Worm (Caenorhabditis elegans) whole organism, young adult: ENCODE measurements around the gene cyp-13B2.

ENCODE experiments used
- B0336.3 ChIP-seq: fragments of 200-800 bp; sonication (Bioruptor generic); IDR thresholded peaks from 2 replicates; pipeline ENCODE4 v1.3.6; 2022; ENCODE audit warnings: missing genetic modification characterization, missing compliant biosample characterization
- F49E8.2 ChIP-seq: sonication (generic microtip); optimal IDR thresholded peaks from 3 replicates; lab custom pipeline; 2017; ENCODE audit warnings: missing genetic modification characterization, mild to moderate bottlenecking, missing compliant biosample characterization, antibody characterized with exemption, moderate library complexity; ENCODE audit not compliant: insufficient read depth
- K11D2.4 ChIP-seq: fragments of 200-800 bp; sonication (Bioruptor generic); IDR thresholded peaks from 2 replicates; pipeline ENCODE4 v1.3.6; 2022; ENCODE audit warnings: missing genetic modification reagents, missing genetic modification characterization, missing compliant biosample characterization
- ama-1 ChIP-seq, 3 experiments: fragments of 150-350 bp in 1 of 3; sonication (generic microtip) in 2 of 3; optimal IDR thresholded peaks; 2 replicates each; lab custom pipeline; 2014 to 2018; ENCODE audit warnings: missing biosample characterization in 2 of 3, missing genetic modification characterization in 2 of 3, missing genetic modification reagents in 2 of 3
- efl-1 ChIP-seq: fragments of 150-350 bp; optimal IDR thresholded peaks from 2 replicates; lab custom pipeline; 2014; ENCODE audit warnings: missing biosample characterization, missing genetic modification reagents, missing genetic modification characterization
- egl-18 ChIP-seq: fragments of 200-800 bp; sonication (Bioruptor generic); IDR thresholded peaks from 2 replicates; pipeline ENCODE4 v1.3.6; 2022; ENCODE audit warnings: missing genetic modification reagents, missing genetic modification characterization, missing compliant biosample characterization
- hrde-1 ChIP-seq: sonication (generic microtip); optimal IDR thresholded peaks from 2 replicates; lab custom pipeline; 2016; ENCODE audit warnings: missing genetic modification characterization, mild to moderate bottlenecking, missing compliant biosample characterization, moderate library complexity, missing genotype, missing genetic modification reagents, borderline replicate concordance
- hsf-1 ChIP-seq: fragments of 200-800 bp; sonication (Bioruptor generic); IDR thresholded peaks from 2 replicates; pipeline ENCODE4 v1.3.6; 2022; ENCODE audit warnings: missing genetic modification reagents, missing genetic modification characterization, missing compliant biosample characterization
- nhr-120 ChIP-seq: fragments of 200-800 bp; sonication (Bioruptor generic); IDR thresholded peaks from 2 replicates; pipeline ENCODE4 v1.3.6; 2022; ENCODE audit warnings: missing genetic modification characterization, missing compliant biosample characterization
- nhr-80 ChIP-seq: sonication (generic microtip); optimal IDR thresholded peaks from 2 replicates; lab custom pipeline; 2016; ENCODE audit warnings: missing genetic modification characterization, missing compliant biosample characterization
- pha-4 ChIP-seq: fragments of 150-350 bp; sonication (generic microtip); optimal IDR thresholded peaks from 2 replicates; lab custom pipeline; 2014; ENCODE audit warnings: missing biosample characterization, missing genetic modification reagents, missing genetic modification characterization

DNA sequence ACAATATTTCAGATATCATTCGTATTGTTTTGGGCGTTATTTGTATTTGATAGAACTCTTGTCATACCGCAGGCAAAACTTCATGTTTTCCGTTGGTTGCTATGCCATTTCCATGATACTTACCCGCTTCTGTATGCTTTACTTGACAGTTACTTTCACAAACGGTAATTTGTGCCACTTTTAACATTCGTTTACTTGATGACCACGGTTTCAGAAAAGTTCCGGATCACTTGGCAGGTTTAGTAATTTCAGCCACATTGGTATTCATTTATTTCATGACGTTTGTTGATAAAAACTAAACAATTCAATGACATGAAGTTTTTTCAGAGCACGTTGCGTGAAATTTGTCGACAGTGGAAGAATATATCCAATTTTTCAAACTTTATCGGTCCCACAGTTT is 45.9 kb upstream of the cyp-13B2 start:
- TF ChIP-seq efl-1 (no peak), hsf-1 (GFP tag; lab: Robert Waterston, UW) (no peak), nhr-80 (tag; lab: Kevin White, UChicago) (no peak), ama-1 (optimal IDR thresholded peaks at IDR 0.05; lab: Kevin White, UChicago) (no peak), ama-1 (GFP tag; optimal IDR thresholded peaks at IDR 0.05; lab: Kevin White, UChicago) (no peak), B0336.3 (no peak), pha-4 (no peak), egl-18 (GFP tag; lab: Robert Waterston, UW) (no peak), K11D2.4 (GFP tag; lab: Robert Waterston, UW) (no peak), F49E8.2 (tag; lab: Kevin White, UChicago) (no peak), hrde-1 (tag; lab: Kevin White, UChicago) (no peak), nhr-120 (no peak)
